Worm (Caenorhabditis elegans) whole organism, L2 larva: ENCODE results near the gene srw-133.

Experiments used
- R02D3.7 ChIP-seq: fragments of 150-350 bp; optimal IDR thresholded peaks from 2 replicates; lab custom pipeline; 2014; ENCODE audit warnings: missing biosample characterization, missing genetic modification characterization
- aly-2 ChIP-seq: fragments of 150-350 bp; optimal IDR thresholded peaks from 2 replicates; lab custom pipeline; 2014; ENCODE audit warnings: missing biosample characterization, missing genetic modification characterization
- ama-1 ChIP-seq: fragments of 150-350 bp; optimal IDR thresholded peaks from 2 replicates; lab custom pipeline; 2018; ENCODE audit warnings: inconsistent platforms
- ceh-16 ChIP-seq: fragments of 150-350 bp; optimal IDR thresholded peaks from 2 replicates; lab custom pipeline; 2014; ENCODE audit warnings: missing biosample characterization, missing genetic modification characterization
- ceh-82 ChIP-seq: fragments of 150-350 bp; optimal IDR thresholded peaks from 2 replicates; lab custom pipeline; 2014; ENCODE audit warnings: missing biosample characterization, missing genetic modification characterization
- elt-3 ChIP-seq: sonication (generic microtip); optimal IDR thresholded peaks from 2 replicates; lab custom pipeline; 2017; ENCODE audit warnings: missing biosample characterization, missing genetic modification characterization
- fos-1 ChIP-seq: fragments of 150-350 bp; optimal IDR thresholded peaks from 2 replicates; lab custom pipeline; 2014; ENCODE audit warnings: missing biosample characterization, missing genetic modification characterization
- lin-13 ChIP-seq: fragments of 150-350 bp; optimal IDR thresholded peaks from 2 replicates; lab custom pipeline; 2014; ENCODE audit warnings: missing biosample characterization, missing genetic modification reagents, missing genetic modification characterization
- nhr-6 ChIP-seq: fragments of 150-350 bp; optimal IDR thresholded peaks from 2 replicates; lab custom pipeline; 2014; ENCODE audit warnings: missing biosample characterization, missing genetic modification characterization
- snpc-4 ChIP-seq: fragments of 150-350 bp; optimal IDR thresholded peaks from 2 replicates; lab custom pipeline; 2014; ENCODE audit warnings: missing biosample characterization, missing genetic modification characterization
- ztf-11 ChIP-seq: sonication (generic microtip); optimal IDR thresholded peaks from 2 replicates; lab custom pipeline; 2017; ENCODE audit warnings: missing biosample characterization, missing genetic modification characterization
- ztf-4 ChIP-seq: fragments of 150-350 bp; optimal IDR thresholded peaks from 2 replicates; lab custom pipeline; 2014; ENCODE audit warnings: missing biosample characterization, missing genetic modification characterization

DNA sequence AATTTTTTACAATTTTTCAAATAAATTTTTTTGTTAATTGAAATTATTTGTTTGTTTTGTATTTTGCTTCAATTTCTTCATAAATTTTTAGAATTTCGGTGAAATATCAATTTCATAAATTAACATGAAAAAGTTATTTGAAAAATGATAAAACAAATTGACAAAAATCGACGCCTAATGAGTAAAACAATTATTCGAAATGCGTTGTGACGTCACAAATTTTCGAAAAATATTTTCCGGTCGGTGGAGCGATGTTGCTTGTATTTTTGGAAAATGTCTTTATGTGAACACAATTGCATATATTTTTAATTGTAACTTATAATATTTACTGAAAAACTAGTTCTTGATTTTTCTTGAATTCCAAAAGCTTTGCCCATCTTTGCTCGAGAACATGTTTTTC is 34.0 kb downstream of the srw-133 start:
- no peak for TF ChIP-seq ztf-4 (tag; lab: Kevin White, UChicago)
- TF ChIP-seq ztf-11 (tag; lab: Kevin White, UChicago): no peak
- no peak for TF ChIP-seq lin-13 (GFP tag; lab: Kevin White, UChicago)
- no peak for TF ChIP-seq snpc-4 (tag; lab: Kevin White, UChicago)
- no peak for TF ChIP-seq fos-1
- TF ChIP-seq R02D3.7 (tag; lab: Kevin White, UChicago): no peak
- TF ChIP-seq ceh-16 (tag; lab: Kevin White, UChicago): no peak
- no peak for TF ChIP-seq aly-2 (tag; lab: Kevin White, UChicago)
- no peak for TF ChIP-seq elt-3 (tag; lab: Kevin White, UChicago)
- no peak for TF ChIP-seq ama-1
- no peak for TF ChIP-seq nhr-6
- TF ChIP-seq ceh-82: no peak
